Fruit fly (Drosophila melanogaster) whole organism, adult: ENCODE data around the gene CG1105.

Experiments used
- CG1620 ChIP-seq: fragments of 200-800 bp; sonication (Bioruptor generic); optimal IDR thresholded peaks from 2 replicates; lab custom pipeline; 2016; ENCODE audit warnings: missing biosample characterization, missing genetic modification characterization
- CG7101 ChIP-seq: fragments of 200-800 bp; sonication (Bioruptor generic); optimal IDR thresholded peaks from 2 replicates; lab custom pipeline; 2018; ENCODE audit warnings: missing biosample characterization, mild to moderate bottlenecking, missing genetic modification characterization, moderate library complexity
- cic ChIP-seq: fragments of 200-800 bp; sonication (Bioruptor generic); optimal IDR thresholded peaks from 2 replicates; lab custom pipeline; 2017; ENCODE audit warnings: missing biosample characterization, mild to moderate bottlenecking, missing genetic modification characterization, moderate library complexity
- tj ChIP-seq: fragments of 200-800 bp; sonication (Bioruptor generic); optimal IDR thresholded peaks from 3 replicates; lab custom pipeline; 2017; ENCODE audit warnings: missing biosample characterization, mild to moderate bottlenecking, missing genetic modification characterization, moderate library complexity
- toe ChIP-seq: fragments of 200-800 bp; sonication (Bioruptor generic); optimal IDR thresholded peaks from 2 replicates; lab custom pipeline; 2016; ENCODE audit warnings: missing biosample characterization, missing genetic modification characterization

DNA sequence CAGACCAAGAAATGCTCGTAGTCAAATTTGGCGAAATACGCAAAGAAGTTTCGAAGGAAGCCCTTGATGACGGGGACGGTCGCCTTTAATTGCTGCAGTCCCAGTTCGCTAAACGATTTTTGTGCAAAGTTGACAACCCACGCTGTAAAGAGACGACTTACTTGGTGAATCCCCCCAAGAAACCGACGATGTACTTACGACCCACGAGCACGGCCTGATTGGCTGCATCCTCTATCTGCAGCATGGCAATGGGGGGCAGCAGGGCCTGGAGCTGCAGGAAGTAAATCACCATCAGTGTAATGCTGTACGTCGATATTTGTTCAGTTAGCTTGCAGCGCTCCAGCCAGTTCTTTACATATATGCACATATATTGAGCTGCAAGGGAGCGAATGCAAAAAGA, 16.8 kb upstream of the CG1105 start:
- TF ChIP-seq toe (GFP tag; lab: Kevin White, UChicago) (no peak), CG1620 (no peak), tj (no peak), cic (GFP tag; lab: Kevin White, UChicago) (no peak), CG7101 (tag; lab: Kevin White, UChicago) (no peak)
